Worm (Caenorhabditis elegans) whole organism, late embryonic: ENCODE measurements around the gene clec-213.

Experiments
- C08G9.2 ChIP-seq: sonication (generic microtip); optimal IDR thresholded peaks from 2 replicates; lab custom pipeline; 2016; ENCODE audit warnings: mild to moderate bottlenecking, missing genetic modification characterization, moderate library complexity, missing compliant biosample characterization
- K09A11.1 ChIP-seq: sonication (generic microtip); optimal IDR thresholded peaks from 2 replicates; lab custom pipeline; 2017; ENCODE audit warnings: antibody characterized with exemption, mild to moderate bottlenecking, missing genetic modification characterization, missing compliant biosample characterization; ENCODE audit not compliant: insufficient read depth
- T23F11.4 ChIP-seq: fragments of 200-800 bp; sonication (Bioruptor generic); optimal IDR thresholded peaks from 2 replicates; lab custom pipeline; 2018; ENCODE audit warnings: mild to moderate bottlenecking, missing genetic modification characterization, missing compliant biosample characterization
- Y22D7AL.16 ChIP-seq: sonication (generic microtip); optimal IDR thresholded peaks from 2 replicates; lab custom pipeline; 2016; ENCODE audit warnings: missing genetic modification characterization, missing compliant biosample characterization
- ama-1 ChIP-seq: fragments of 150-350 bp; optimal IDR thresholded peaks from 2 replicates; lab custom pipeline; 2014
- ceh-18 ChIP-seq: sonication (generic microtip); optimal IDR thresholded peaks from 2 replicates; lab custom pipeline; 2016; ENCODE audit warnings: missing genetic modification characterization, missing compliant biosample characterization
- ceh-19 ChIP-seq: fragments of 200-800 bp; sonication (Bioruptor generic); optimal IDR thresholded peaks from 2 replicates; lab custom pipeline; 2018; ENCODE audit warnings: mild to moderate bottlenecking, missing genetic modification characterization, missing compliant biosample characterization
- ceh-22 ChIP-seq: sonication (generic microtip); optimal IDR thresholded peaks from 2 replicates; lab custom pipeline; 2017; ENCODE audit warnings: missing biosample characterization, missing genetic modification characterization
- ceh-24 ChIP-seq: sonication (generic microtip); optimal IDR thresholded peaks from 2 replicates; lab custom pipeline; 2016; ENCODE audit warnings: mild to moderate bottlenecking, missing genetic modification characterization, missing compliant biosample characterization
- ceh-30 ChIP-seq: fragments of 150-350 bp; optimal IDR thresholded peaks from 2 replicates; lab custom pipeline; 2014; ENCODE audit warnings: missing biosample characterization, missing genetic modification characterization
- ceh-31 ChIP-seq: sonication (generic microtip); optimal IDR thresholded peaks from 2 replicates; lab custom pipeline; 2016; ENCODE audit warnings: missing genetic modification characterization, missing compliant biosample characterization
- ceh-45 ChIP-seq: fragments of 200-800 bp; sonication (Bioruptor generic); IDR thresholded peaks from 2 replicates; pipeline ENCODE4 v1.3.6; 2022; ENCODE audit warnings: missing genetic modification reagents, missing genetic modification characterization, missing compliant biosample characterization
- che-1 ChIP-seq: sonication (generic microtip); optimal IDR thresholded peaks from 2 replicates; lab custom pipeline; 2016; ENCODE audit warnings: mild to moderate bottlenecking, missing genetic modification characterization, missing compliant biosample characterization
- elt-2 ChIP-seq: sonication (generic microtip); optimal IDR thresholded peaks from 2 replicates; lab custom pipeline; 2016; ENCODE audit warnings: missing genetic modification reagents, missing genetic modification characterization, missing compliant biosample characterization
- elt-4 ChIP-seq: sonication (generic microtip); optimal IDR thresholded peaks from 2 replicates; lab custom pipeline; 2016; ENCODE audit warnings: missing genetic modification characterization, missing compliant biosample characterization
- fax-1 ChIP-seq: sonication (generic microtip); optimal IDR thresholded peaks from 2 replicates; lab custom pipeline; 2016; ENCODE audit warnings: missing genotype, missing genetic modification characterization, missing compliant biosample characterization
- fkh-6 ChIP-seq: sonication (generic microtip); optimal IDR thresholded peaks from 2 replicates; lab custom pipeline; 2016; ENCODE audit warnings: missing genetic modification characterization, missing compliant biosample characterization
- gmeb-2 ChIP-seq: sonication (generic microtip); optimal IDR thresholded peaks from 2 replicates; lab custom pipeline; 2016; ENCODE audit warnings: missing genetic modification characterization, inconsistent platforms, missing compliant biosample characterization
- hlh-13 ChIP-seq: fragments of 200-800 bp; sonication (Bioruptor generic); optimal IDR thresholded peaks from 2 replicates; lab custom pipeline; 2018; ENCODE audit warnings: mild to moderate bottlenecking, missing genetic modification characterization, missing compliant biosample characterization
- hlh-15 ChIP-seq: sonication (generic microtip); optimal IDR thresholded peaks from 2 replicates; lab custom pipeline; 2016; ENCODE audit warnings: missing genetic modification characterization, missing compliant biosample characterization
- hlh-6 ChIP-seq: sonication (generic microtip); optimal IDR thresholded peaks from 2 replicates; lab custom pipeline; 2016; ENCODE audit warnings: missing genotype, missing genetic modification characterization, missing compliant biosample characterization
- lin-11 ChIP-seq: fragments of 200-800 bp; sonication (Bioruptor generic); optimal IDR thresholded peaks from 2 replicates; lab custom pipeline; 2018; ENCODE audit warnings: mild to moderate bottlenecking, missing genetic modification characterization, missing compliant biosample characterization
- mec-3 ChIP-seq: sonication (generic microtip); optimal IDR thresholded peaks from 2 replicates; lab custom pipeline; 2016; ENCODE audit warnings: borderline replicate concordance, missing genetic modification characterization, missing compliant biosample characterization
- nhr-11 ChIP-seq: fragments of 150-350 bp; optimal IDR thresholded peaks from 2 replicates; lab custom pipeline; 2014; ENCODE audit warnings: missing biosample characterization, missing genetic modification characterization
- npax-4 ChIP-seq: sonication (generic microtip); optimal IDR thresholded peaks from 2 replicates; lab custom pipeline; 2016; ENCODE audit warnings: missing genetic modification characterization, missing compliant biosample characterization
- odd-2 ChIP-seq: sonication (generic microtip); optimal IDR thresholded peaks from 2 replicates; lab custom pipeline; 2017; ENCODE audit warnings: antibody characterized with exemption, mild to moderate bottlenecking, missing genetic modification characterization, missing compliant biosample characterization
- pag-3 ChIP-seq: sonication (generic microtip); optimal IDR thresholded peaks from 2 replicates; lab custom pipeline; 2016; ENCODE audit warnings: missing compliant biosample characterization, missing genetic modification characterization, borderline replicate concordance
- pat-9 ChIP-seq: fragments of 200-800 bp; sonication (Bioruptor generic); optimal IDR thresholded peaks from 2 replicates; lab custom pipeline; 2018; ENCODE audit warnings: mild to moderate bottlenecking, missing genetic modification characterization, moderate library complexity, missing compliant biosample characterization
- pax-1 ChIP-seq: fragments of 150-350 bp; optimal IDR thresholded peaks from 2 replicates; lab custom pipeline; 2014; ENCODE audit warnings: missing biosample characterization, missing genetic modification characterization
- pha-4 ChIP-seq: fragments of 150-350 bp; optimal IDR thresholded peaks from 2 replicates; lab custom pipeline; 2018; ENCODE audit warnings: missing biosample characterization, missing genetic modification reagents, missing genetic modification characterization
- ref-2 ChIP-seq: sonication (generic microtip); optimal IDR thresholded peaks from 2 replicates; lab custom pipeline; 2016; ENCODE audit warnings: missing genetic modification characterization, missing compliant biosample characterization
- rnt-1 ChIP-seq: sonication (generic microtip); optimal IDR thresholded peaks from 2 replicates; lab custom pipeline; 2016; ENCODE audit warnings: missing genetic modification characterization, missing compliant biosample characterization
- sox-2 ChIP-seq: fragments of 200-800 bp; sonication (Bioruptor generic); IDR thresholded peaks from 2 replicates; pipeline ENCODE4 v1.3.6; 2022; ENCODE audit warnings: missing genetic modification reagents, missing genetic modification characterization, missing compliant biosample characterization
- tbx-2 ChIP-seq: sonication (generic microtip); optimal IDR thresholded peaks from 2 replicates; lab custom pipeline; 2016; ENCODE audit warnings: missing genetic modification characterization, missing compliant biosample characterization
- tbx-7 ChIP-seq: sonication (generic microtip); optimal IDR thresholded peaks from 2 replicates; lab custom pipeline; 2016; ENCODE audit warnings: missing genotype, missing genetic modification characterization, missing compliant biosample characterization
- ttx-3 ChIP-seq: sonication (generic microtip); optimal IDR thresholded peaks from 2 replicates; lab custom pipeline; 2016; ENCODE audit warnings: missing genetic modification reagents, missing genetic modification characterization, missing compliant biosample characterization
- unc-3 ChIP-seq, 2 experiments: fragments of 200-800 bp in 1 of 2; sonication (Bioruptor generic) in 1 of 2; sonication (generic microtip) in 1 of 2; conservative IDR thresholded peaks in 1 of 2; optimal IDR thresholded peaks in 1 of 2; 2 replicates each; pipeline versions ENCODE4 v1.3.6 to Lab custom; 2016 to 2022; ENCODE audit warnings: missing compliant biosample characterization in 2 of 2, missing genetic modification characterization in 2 of 2, missing genetic modification reagents in 1 of 2
- unc-42 ChIP-seq: sonication (generic microtip); optimal IDR thresholded peaks from 2 replicates; lab custom pipeline; 2016; ENCODE audit warnings: missing genotype, missing genetic modification characterization, missing compliant biosample characterization
- ztf-16 ChIP-seq: sonication (generic microtip); optimal IDR thresholded peaks from 2 replicates; lab custom pipeline; 2017; ENCODE audit warnings: missing genetic modification characterization, missing compliant biosample characterization

Gene clec-213

DNA sequence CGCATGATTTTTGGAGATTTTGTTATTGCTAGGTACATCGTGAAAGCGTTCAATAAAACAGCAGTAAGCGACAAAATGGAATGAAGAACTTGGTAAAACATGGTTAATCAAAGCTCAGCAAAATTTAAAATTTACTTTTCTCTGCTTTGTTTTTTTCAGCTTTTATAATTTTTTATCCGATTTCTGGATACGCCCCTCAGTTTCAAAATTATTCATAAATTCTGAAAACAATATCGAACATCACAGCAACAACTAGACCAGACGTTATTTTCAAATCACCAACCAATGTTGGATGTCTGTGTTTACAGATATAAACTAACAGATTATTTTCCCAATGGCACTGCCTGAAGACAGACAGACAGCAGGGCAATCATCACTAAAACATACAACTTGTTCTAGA is 29.7 kb downstream of the clec-213 start, which contains the start of gene srd-31:
Gene srd-31, minus strand, starts transcription at position 101 of the 400 bp plus-strand sequence.
- TF ChIP-seq pha-4 (tag; lab: Kevin White, UChicago) = no peak
- no peak for TF ChIP-seq mec-3 (tag; lab: Kevin White, UChicago)
- TF ChIP-seq ceh-45 (GFP tag; lab: Robert Waterston, UW) = no peak
- TF ChIP-seq npax-4 (tag; lab: Kevin White, UChicago) = no peak
- no peak for TF ChIP-seq ceh-24 (tag; lab: Kevin White, UChicago)
- TF ChIP-seq ceh-31 (tag; lab: Kevin White, UChicago) = no peak
- TF ChIP-seq nhr-11 (tag; lab: Kevin White, UChicago) = no peak
- no peak for TF ChIP-seq hlh-13 (GFP tag; lab: Kevin White, UChicago)
- TF ChIP-seq pat-9 (tag; lab: Kevin White, UChicago) = no peak

DNA sequence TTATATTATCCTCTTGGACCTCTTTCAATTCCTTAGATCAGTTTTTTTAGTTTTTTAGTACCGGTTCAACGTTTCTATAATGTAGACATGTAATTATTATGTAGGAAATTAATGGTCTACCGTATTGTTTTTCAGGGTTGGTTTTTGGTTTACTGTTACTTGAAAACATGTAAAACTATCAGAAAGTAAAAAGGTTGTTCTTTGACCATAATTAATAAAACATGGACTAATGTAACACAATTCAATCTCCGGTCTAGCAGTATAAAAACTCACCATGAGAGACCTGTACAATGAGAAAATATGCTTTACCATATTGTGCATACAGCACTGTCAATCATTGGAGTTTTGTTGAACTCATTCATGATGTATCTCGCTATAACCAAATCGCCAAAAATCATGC is 30.5 kb downstream of the clec-213 start, which contains the start of gene srd-29:
Gene srd-29, plus strand, starts transcription at position 301 of the 400 bp plus-strand sequence.
- no peak for TF ChIP-seq ceh-30 (tag; lab: Kevin White, UChicago)
- no peak for TF ChIP-seq K09A11.1 (tag; lab: Kevin White, UChicago)
- no peak for TF ChIP-seq ztf-16 (tag; lab: Kevin White, UChicago)
- no peak for TF ChIP-seq tbx-2 (tag; lab: Kevin White, UChicago)
- no peak for TF ChIP-seq ceh-19 (GFP tag; lab: Kevin White, UChicago)
- no peak for TF ChIP-seq ref-2 (tag; lab: Kevin White, UChicago)
- TF ChIP-seq hlh-6 (tag; lab: Kevin White, UChicago) = no peak
- no peak for TF ChIP-seq gmeb-2 (tag; lab: Kevin White, UChicago)
- TF ChIP-seq C08G9.2 = no peak
- no peak for TF ChIP-seq elt-2 (tag; lab: Kevin White, UChicago)
- no peak for TF ChIP-seq ceh-22 (tag; lab: Kevin White, UChicago)
- TF ChIP-seq pag-3 = no peak
- TF ChIP-seq odd-2 (tag; lab: Kevin White, UChicago) = no peak
- TF ChIP-seq fax-1 = no peak
- TF ChIP-seq unc-3 (GFP tag; conservative IDR thresholded peaks at IDR 0.05; lab: Robert Waterston, UW) = no peak
- TF ChIP-seq unc-3 (tag; optimal IDR thresholded peaks at IDR 0.05; lab: Kevin White, UChicago) = no peak
- no peak for TF ChIP-seq che-1 (tag; lab: Kevin White, UChicago)
- TF ChIP-seq fkh-6 (tag; lab: Kevin White, UChicago) = no peak
- no peak for TF ChIP-seq ceh-18
- TF ChIP-seq Y22D7AL.16 (tag; lab: Kevin White, UChicago) = no peak

- TF ChIP-seq unc-42 (tag; lab: Kevin White, UChicago) (no peak), rnt-1 (no peak), C08G9.2 (no peak), ama-1 (lab: Kevin White, UChicago) (no peak), unc-3 (GFP tag; conservative IDR thresholded peaks at IDR 0.05; lab: Robert Waterston, UW) (no peak), unc-3 (tag; optimal IDR thresholded peaks at IDR 0.05; lab: Kevin White, UChicago) (no peak), elt-4 (tag; lab: Kevin White, UChicago) (no peak), pax-1 (tag; lab: Kevin White, UChicago) (no peak), hlh-6 (tag; lab: Kevin White, UChicago) (no peak), hlh-15 (no peak), lin-11 (tag; lab: Kevin White, UChicago) (no peak), ttx-3 (tag; lab: Kevin White, UChicago) (no peak), ceh-24 (tag; lab: Kevin White, UChicago) (no peak), ceh-19 (GFP tag; lab: Kevin White, UChicago) (no peak), pag-3 (no peak)
Observed at ce11 chrV:7637801-7638200, 32.8 kb downstream of the clec-213 start, which contains the start of gene clec-45. TSS of gene clec-45 (plus strand) at chrV:7638101.

ce11 chrV:7639356-7639755 is 34.4 kb downstream of the clec-213 start:
- TF ChIP-seq ttx-3 (tag; lab: Kevin White, UChicago) = no peak
- no peak for TF ChIP-seq T23F11.4 (GFP tag; lab: Kevin White, UChicago)
- no peak for TF ChIP-seq ceh-45 (GFP tag; lab: Robert Waterston, UW)
- TF ChIP-seq sox-2 (GFP tag; lab: Robert Waterston, UW) = no peak
- TF ChIP-seq tbx-7 (tag; lab: Kevin White, UChicago) = no peak
